Fruit fly (Drosophila melanogaster) whole organism, wandering third instar larva: ENCODE results near the gene CG4592.

Experiments
- Abd-B ChIP-seq: fragments of >200 bp; optimal IDR thresholded peaks from 2 replicates; lab custom pipeline; 2017; ENCODE audit warnings: missing biosample characterization, missing genetic modification characterization
- CG32264 ChIP-seq: fragments of 200-800 bp; sonication (Bioruptor generic); optimal IDR thresholded peaks from 2 replicates; lab custom pipeline; 2016; ENCODE audit warnings: missing biosample characterization, missing genetic modification characterization
- CG9705 ChIP-seq: fragments of 200-800 bp; sonication (Bioruptor generic); optimal IDR thresholded peaks from 2 replicates; lab custom pipeline; 2018; ENCODE audit warnings: missing biosample characterization, mild to moderate bottlenecking, missing genetic modification characterization
- CrebA ChIP-seq: fragments of 200-800 bp; sonication (Bioruptor generic); optimal IDR thresholded peaks from 2 replicates; lab custom pipeline; 2016; ENCODE audit warnings: missing biosample characterization, mild to moderate bottlenecking, missing genetic modification characterization, borderline replicate concordance
- Dfd ChIP-seq: fragments of >200 bp; optimal IDR thresholded peaks from 2 replicates; lab custom pipeline; 2017; ENCODE audit warnings: missing biosample characterization, missing genetic modification characterization
- Dif ChIP-seq: fragments of 200-275, 200-300 bp; sonication (Bioruptor generic); optimal IDR thresholded peaks from 2 replicates; lab custom pipeline; 2018; ENCODE audit warnings: missing biosample characterization, missing genetic modification characterization; ENCODE audit not compliant: partially characterized antibody
- GATAd ChIP-seq: sonication (Bioruptor generic); optimal IDR thresholded peaks from 2 replicates; lab custom pipeline; 2016; ENCODE audit warnings: missing biosample characterization, missing genetic modification characterization
- HLH106 ChIP-seq: fragments of 200-800 bp; optimal IDR thresholded peaks from 3 replicates; lab custom pipeline; 2019; ENCODE audit warnings: missing biosample characterization, mild to moderate bottlenecking, missing genetic modification characterization, moderate library complexity
- Hnf4 ChIP-seq: fragments of 200-800 bp; sonication (Bioruptor generic); optimal IDR thresholded peaks from 2 replicates; lab custom pipeline; 2016; ENCODE audit warnings: missing biosample characterization, mild to moderate bottlenecking, missing genetic modification characterization
- Hr78 ChIP-seq: fragments of >200 bp; optimal IDR thresholded peaks from 2 replicates; lab custom pipeline; 2017; ENCODE audit warnings: missing biosample characterization, missing genetic modification characterization
- Hr83 ChIP-seq: fragments of 200-300 bp; sonication (Bioruptor generic); optimal IDR thresholded peaks from 2 replicates; lab custom pipeline; 2016; ENCODE audit warnings: missing biosample characterization, mild to moderate bottlenecking, missing genetic modification characterization, moderate library complexity; ENCODE audit not compliant: poor library complexity, severe bottlenecking
- Jra ChIP-seq: sonication (Bioruptor generic); optimal IDR thresholded peaks from 2 replicates; lab custom pipeline; 2016; ENCODE audit warnings: missing biosample characterization, missing genetic modification characterization
- Mio ChIP-seq: sonication (Bioruptor generic); optimal IDR thresholded peaks from 2 replicates; lab custom pipeline; 2016; ENCODE audit warnings: missing biosample characterization, missing genetic modification characterization
- Myc ChIP-seq: fragments of >200 bp; optimal IDR thresholded peaks from 2 replicates; lab custom pipeline; 2017
- N ChIP-seq: fragments of >200 bp; optimal IDR thresholded peaks from 2 replicates; lab custom pipeline; 2018; ENCODE audit warnings: missing biosample characterization, missing external identifiers, missing genetic modification characterization
- OdsH ChIP-seq: fragments of 200-800 bp; sonication (Bioruptor generic); optimal IDR thresholded peaks from 2 replicates; lab custom pipeline; 2016; ENCODE audit warnings: missing biosample characterization, mild to moderate bottlenecking, missing genetic modification characterization
- Rel ChIP-seq, 2 experiments: fragments of 200-800 bp; sonication (Bioruptor generic) in 1 of 2; optimal IDR thresholded peaks; 2 replicates in 1 of 2; 3 replicates in 1 of 2; lab custom pipeline; 2016 to 2019; ENCODE audit warnings: mild to moderate bottlenecking in 2 of 2, missing biosample characterization in 2 of 2, missing genetic modification characterization in 2 of 2, moderate library complexity in 1 of 2
- Sp1 ChIP-seq: fragments of 200-800 bp; sonication (Bioruptor generic); optimal IDR thresholded peaks from 3 replicates; lab custom pipeline; 2019; ENCODE audit warnings: missing biosample characterization, mild to moderate bottlenecking, missing genetic modification characterization, moderate library complexity
- Vsx2 ChIP-seq: fragments of 200-300, 225-300 bp; sonication (Bioruptor generic); optimal IDR thresholded peaks from 2 replicates; lab custom pipeline; 2018; ENCODE audit warnings: missing biosample characterization, missing genetic modification characterization; ENCODE audit not compliant: partially characterized antibody
- br ChIP-seq: fragments of 200-800 bp; sonication (Bioruptor generic); optimal IDR thresholded peaks from 2 replicates; lab custom pipeline; 2016; ENCODE audit warnings: missing biosample characterization, missing genetic modification characterization
- brk ChIP-seq: fragments of 200-800 bp; sonication (Bioruptor generic); optimal IDR thresholded peaks from 2 replicates; lab custom pipeline; 2016; ENCODE audit warnings: missing biosample characterization, mild to moderate bottlenecking, missing genetic modification characterization
- dl ChIP-seq, 2 experiments: fragments of 175-275, 200-275 bp in 1 of 2; fragments of 200-275 bp in 1 of 2; sonication (Bioruptor generic); optimal IDR thresholded peaks; lab custom pipeline; 2018; ENCODE audit warnings: mild to moderate bottlenecking in 2 of 2, missing biosample characterization in 2 of 2, missing genetic modification characterization in 2 of 2, moderate library complexity in 2 of 2; ENCODE audit not compliant: partially characterized antibody in 2 of 2, insufficient read depth in 1 of 2
- dmrt93B ChIP-seq: fragments of 200-800 bp; sonication (Bioruptor generic); optimal IDR thresholded peaks from 2 replicates; lab custom pipeline; 2018; ENCODE audit warnings: missing biosample characterization, mild to moderate bottlenecking, missing genetic modification characterization
- dsf ChIP-seq: sonication (Bioruptor generic); optimal IDR thresholded peaks from 2 replicates; lab custom pipeline; 2016; ENCODE audit warnings: missing biosample characterization, missing genetic modification characterization, borderline replicate concordance
- ey ChIP-seq: fragments of 200-800 bp; sonication (Bioruptor generic); optimal IDR thresholded peaks from 2 replicates; lab custom pipeline; 2016; ENCODE audit warnings: missing biosample characterization, missing genetic modification characterization
- foxo ChIP-seq, 2 experiments: fragments of 200-800 bp; sonication (Bioruptor generic); optimal IDR thresholded peaks; 2 replicates in 1 of 2; 3 replicates in 1 of 2; lab custom pipeline; 2016 to 2017; ENCODE audit warnings: missing biosample characterization in 2 of 2, missing genetic modification characterization in 2 of 2
- fru ChIP-seq: fragments of 200-800 bp; sonication (Bioruptor generic); optimal IDR thresholded peaks from 3 replicates; lab custom pipeline; 2016; ENCODE audit warnings: missing biosample characterization, mild to moderate bottlenecking, missing genetic modification characterization
- h ChIP-seq: fragments of 200-800 bp; sonication (Bioruptor generic); optimal IDR thresholded peaks from 3 replicates; lab custom pipeline; 2016; ENCODE audit warnings: missing biosample characterization, mild to moderate bottlenecking, missing genetic modification characterization
- jim ChIP-seq: fragments of 175-275, 200-325 bp; sonication (Bioruptor generic); optimal IDR thresholded peaks from 2 replicates; lab custom pipeline; 2016; ENCODE audit warnings: missing biosample characterization, mild to moderate bottlenecking, missing genetic modification characterization
- lola ChIP-seq: fragments of >200 bp; optimal IDR thresholded peaks from 2 replicates; lab custom pipeline; 2017; ENCODE audit warnings: missing biosample characterization, missing genetic modification characterization
- pan ChIP-seq: fragments of >200 bp; optimal IDR thresholded peaks from 2 replicates; lab custom pipeline; 2017
- psq ChIP-seq: fragments of 200-800 bp; sonication (Bioruptor generic); optimal IDR thresholded peaks from 3 replicates; lab custom pipeline; 2017; ENCODE audit warnings: missing biosample characterization, mild to moderate bottlenecking, missing genetic modification characterization, moderate library complexity
- rgr ChIP-seq: fragments of 200-800 bp; sonication (Bioruptor generic); optimal IDR thresholded peaks from 3 replicates; lab custom pipeline; 2016; ENCODE audit warnings: missing biosample characterization, mild to moderate bottlenecking, missing genetic modification characterization
- sage ChIP-seq: fragments of 200-800 bp; sonication (Bioruptor generic); optimal IDR thresholded peaks from 2 replicates; lab custom pipeline; 2016; ENCODE audit warnings: missing biosample characterization, mild to moderate bottlenecking, missing genetic modification characterization
- sv ChIP-seq: fragments of 200-800 bp; sonication (Bioruptor generic); optimal IDR thresholded peaks from 3 replicates; lab custom pipeline; 2016; ENCODE audit warnings: missing biosample characterization, missing genetic modification characterization
- tai ChIP-seq: sonication (Bioruptor generic); optimal IDR thresholded peaks from 2 replicates; lab custom pipeline; 2016; ENCODE audit warnings: missing biosample characterization, missing genetic modification characterization
- usp ChIP-seq: fragments of >200 bp; optimal IDR thresholded peaks from 2 replicates; lab custom pipeline; 2017; ENCODE audit warnings: missing biosample characterization, missing genetic modification characterization
- woc ChIP-seq: sonication (Bioruptor generic); optimal IDR thresholded peaks from 2 replicates; lab custom pipeline; 2016; ENCODE audit warnings: missing biosample characterization, mild to moderate bottlenecking, missing genetic modification characterization

The CG4592 gene

DNA sequence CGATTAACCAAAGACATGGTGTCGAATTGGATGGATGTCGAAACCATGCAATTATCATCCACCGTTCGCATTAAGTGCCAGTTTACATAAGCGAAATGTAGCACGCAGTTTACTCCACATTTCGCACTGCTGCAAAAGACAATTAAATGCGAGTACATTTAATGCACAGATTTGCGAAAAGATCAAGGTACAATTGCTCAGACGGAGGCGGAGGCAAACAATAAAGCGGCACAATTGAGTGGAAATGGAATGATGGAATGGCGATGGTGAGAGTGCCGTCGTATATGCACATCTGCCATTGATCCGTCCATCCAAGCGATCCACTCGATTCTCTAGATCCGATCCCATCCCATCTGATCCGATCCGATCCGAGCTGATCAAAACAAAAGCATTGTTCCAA, 23.7 kb downstream of the CG4592 start:
- TF ChIP-seq h (GFP tag; lab: Kevin White, UChicago) (no peak), HLH106 (tag; lab: Kevin White, UChicago) (no peak), Hnf4 (peak; percentile 39), lola (GFP tag; lab: Kevin White, UChicago) (no peak)

DNA sequence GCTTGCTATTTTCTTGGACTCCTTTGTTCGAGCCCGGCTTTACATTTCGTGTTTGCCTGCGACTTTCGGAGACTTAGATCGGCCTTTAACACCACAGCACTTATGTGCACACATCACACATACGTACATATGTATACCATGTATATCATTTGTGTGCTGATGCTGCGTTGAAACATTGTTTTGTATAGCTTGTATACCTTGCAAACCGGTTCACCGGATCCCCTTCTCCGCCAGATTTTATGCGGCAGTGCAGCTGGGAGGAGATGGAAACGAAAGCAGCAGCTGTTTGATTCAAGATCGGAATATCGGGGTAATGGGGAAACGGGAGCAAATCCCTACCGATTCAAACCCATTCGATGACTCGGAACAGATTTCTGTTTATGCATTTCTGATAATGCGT, 24.6 kb downstream of the CG4592 start:
- no peak for TF ChIP-seq psq (GFP tag; lab: Kevin White, UChicago)
- TF ChIP-seq Vsx2 (GFP tag; lab: Kevin White, UChicago) = peak; percentile 56
- TF ChIP-seq Hr83 (GFP tag; lab: Kevin White, UChicago) = peak; percentile 62
- TF ChIP-seq CG32264 (GFP tag; lab: Kevin White, UChicago) = no peak
- TF ChIP-seq Dif = peak; percentile 75

DNA sequence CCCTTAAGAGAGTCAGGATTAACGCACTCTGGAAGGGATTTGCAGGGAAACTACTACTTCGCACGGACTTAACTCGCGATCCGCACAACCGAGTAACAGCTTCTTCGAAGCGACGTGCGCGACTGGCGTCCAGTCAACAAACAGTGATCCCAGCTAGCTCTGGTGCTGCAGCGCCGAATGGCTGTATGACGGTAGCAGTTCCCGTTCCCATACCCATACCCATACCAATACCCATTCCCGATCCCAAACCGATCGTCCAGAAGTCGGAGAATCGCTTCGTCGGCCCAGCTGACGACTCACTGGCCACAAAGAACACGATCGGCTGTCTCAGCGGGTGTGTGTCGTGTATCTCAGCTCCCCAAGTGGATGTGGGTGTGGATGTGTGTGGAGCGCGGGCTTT, 25.8 kb downstream of the CG4592 start, which contains the start of gene CG5853:
Gene CG5853, minus strand, starts transcription at position 384 of the 400 bp plus-strand sequence.
- TF ChIP-seq Mio (GFP tag; lab: Kevin White, UChicago) = no peak
- TF ChIP-seq Rel (GFP tag; optimal IDR thresholded peaks at IDR 0.05; lab: Kevin White, UChicago) = peak; percentile 76
- peak; percentile 69 for TF ChIP-seq Rel (tag; optimal IDR thresholded peaks at IDR 0.05; lab: Kevin White, UChicago)
- no peak for TF ChIP-seq CG9705
- no peak for TF ChIP-seq HLH106 (tag; lab: Kevin White, UChicago)
- peak; percentile 17 for TF ChIP-seq woc (GFP tag; lab: Kevin White, UChicago)
- TF ChIP-seq dmrt93B (GFP tag; lab: Kevin White, UChicago) = no peak
- TF ChIP-seq pan (lab: Kevin White, UChicago) = no peak
- TF ChIP-seq br (GFP tag; lab: Kevin White, UChicago) = peak; percentile 46
- TF ChIP-seq lola (GFP tag; lab: Kevin White, UChicago) = no peak
- TF ChIP-seq sage (GFP tag; lab: Kevin White, UChicago) = no peak
- peak; percentile 19 for TF ChIP-seq ey (GFP tag; lab: Kevin White, UChicago)
- TF ChIP-seq dsf (GFP tag; lab: Kevin White, UChicago) = no peak
- peak; percentile 1 for TF ChIP-seq brk
- peak; percentile 36 for TF ChIP-seq Sp1 (GFP tag; lab: Kevin White, UChicago)
- TF ChIP-seq sv (GFP tag; lab: Kevin White, UChicago) = no peak
- no peak for TF ChIP-seq usp (GFP tag; lab: Kevin White, UChicago)
- peak; percentile 52 for TF ChIP-seq fru (GFP tag; lab: Kevin White, UChicago)
- peak; percentile 59 for TF ChIP-seq rgr (GFP tag; lab: Kevin White, UChicago)
- TF ChIP-seq Abd-B (GFP tag; lab: Kevin White, UChicago) = no peak
- no peak for TF ChIP-seq GATAd (GFP tag; lab: Kevin White, UChicago)
- TF ChIP-seq Hnf4 = peak; percentile 76
- peak in 1 of 2 experiments; percentile 29 for TF ChIP-seq foxo (GFP tag; optimal IDR thresholded peaks at IDR 0.05; lab: Kevin White, UChicago)
- no peak for TF ChIP-seq CrebA (GFP tag; lab: Kevin White, UChicago)
- peak; percentile 25 for TF ChIP-seq Jra (GFP tag; lab: Kevin White, UChicago)
- TF ChIP-seq N = no peak
- TF ChIP-seq h (GFP tag; lab: Kevin White, UChicago) = peak; percentile 73
- TF ChIP-seq OdsH (GFP tag; lab: Kevin White, UChicago) = peak; percentile 13
- peak; percentile 94 for TF ChIP-seq Hr83 (GFP tag; lab: Kevin White, UChicago)
- no peak for TF ChIP-seq CG32264 (GFP tag; lab: Kevin White, UChicago)
- TF ChIP-seq psq (GFP tag; lab: Kevin White, UChicago) = no peak
- TF ChIP-seq dl (GFP tag; optimal IDR thresholded peaks at IDR 0.05; lab: Kevin White, UChicago; ENCODE audit: insufficient read depth in 1 of 2, partially characterized antibody in 2 of 2) = peak; percentile 52 to 64
- peak; percentile 87 for TF ChIP-seq Dif
- TF ChIP-seq Hr78 (GFP tag; lab: Kevin White, UChicago) = no peak
- no peak for TF ChIP-seq Myc
- TF ChIP-seq Dfd (GFP tag; lab: Kevin White, UChicago) = no peak
- TF ChIP-seq jim (GFP tag; lab: Kevin White, UChicago) = peak; percentile 34
- TF ChIP-seq tai (GFP tag; lab: Kevin White, UChicago) = no peak
- peak; percentile 47 for TF ChIP-seq Vsx2 (GFP tag; lab: Kevin White, UChicago)
